Worm (Caenorhabditis elegans) whole organism, L3 larva: Measurements from ENCODE around the gene ZK856.5.

ENCODE experiments used
- ZK546.5 ChIP-seq: sonication (generic microtip); optimal IDR thresholded peaks from 2 replicates; lab custom pipeline; 2017; ENCODE audit warnings: missing biosample characterization, missing genetic modification characterization
- fos-1 ChIP-seq: fragments of 150-350 bp; optimal IDR thresholded peaks from 2 replicates; lab custom pipeline; 2014; ENCODE audit warnings: missing biosample characterization, missing genetic modification characterization
- nfya-1 ChIP-seq: sonication (generic microtip); optimal IDR thresholded peaks from 2 replicates; lab custom pipeline; 2017; ENCODE audit warnings: missing genetic modification characterization, mild to moderate bottlenecking, missing compliant biosample characterization, antibody characterized with exemption, moderate library complexity; ENCODE audit not compliant: insufficient read depth
- nhr-43 ChIP-seq: sonication (generic microtip); optimal IDR thresholded peaks from 2 replicates; lab custom pipeline; 2016; ENCODE audit warnings: mild to moderate bottlenecking, missing genetic modification characterization, missing compliant biosample characterization; ENCODE audit not compliant: poor library complexity, severe bottlenecking

DNA sequence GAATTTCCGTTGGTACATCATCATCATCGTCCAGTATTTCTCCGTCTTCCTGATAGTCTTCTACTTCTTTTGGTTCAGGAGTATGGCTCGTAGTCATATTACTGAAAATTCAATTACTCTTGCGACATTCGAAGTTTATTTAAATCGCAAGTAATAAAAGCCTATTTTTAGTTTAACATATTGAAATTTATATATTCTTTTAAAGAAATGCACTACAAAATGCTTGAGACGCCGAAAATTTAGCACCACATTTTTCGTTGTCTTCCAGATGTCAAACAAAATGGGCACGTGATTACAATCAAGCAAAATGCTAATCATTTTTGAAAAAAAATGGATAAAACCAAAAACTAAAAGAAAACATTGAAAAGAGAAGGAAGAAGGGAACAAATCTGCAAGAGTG, 22.1 kb upstream of the ZK856.5 start, which contains the start of gene zhit-3:
- TF ChIP-seq ZK546.5 (no peak), nfya-1 (no peak), nhr-43 (no peak), fos-1 (tag; lab: Kevin White, UChicago) (no peak)
